Worm (Caenorhabditis elegans): ENCODE results near the gene Y38F1A.4.

DNA sequence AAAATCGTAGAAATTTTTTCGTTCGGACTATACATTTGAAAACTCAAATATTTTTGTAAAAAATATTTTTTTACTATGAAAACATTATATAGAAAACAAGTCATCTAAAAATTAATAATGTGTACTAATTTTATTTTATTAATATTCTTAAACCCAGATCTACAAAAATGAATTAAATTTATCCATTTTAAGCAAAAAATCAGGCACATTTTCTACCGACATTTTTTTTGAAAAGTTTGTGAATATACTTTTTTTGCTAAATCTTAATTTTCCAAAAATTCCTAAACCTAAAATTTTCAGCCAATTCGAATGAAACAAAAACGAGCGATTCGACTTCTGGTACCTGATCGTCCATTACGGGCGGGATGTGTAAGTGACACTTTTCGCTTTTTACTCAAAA is 29.7 kb downstream of the Y38F1A.4 start, which contains the start of gene arrd-10:
- TF ChIP-seq fkh-10 (GFP tag; optimal IDR thresholded peaks at IDR 0.05) (no peak), lin-38 (GFP tag; IDR thresholded peaks at IDR 0.05) (no peak), lin-13 (GFP tag; optimal IDR thresholded peaks at IDR 0.05) (no peak), F10B5.3 (tag; optimal IDR thresholded peaks at IDR 0.05) (no peak), zag-1 (tag; optimal IDR thresholded peaks at IDR 0.05) (no peak), dve-1 (tag; optimal IDR thresholded peaks at IDR 0.05; ENCODE audit: insufficient read depth) (no peak), ama-1 (optimal IDR thresholded peaks at IDR 0.05) (no peak), nhr-25 (tag; optimal IDR thresholded peaks at IDR 0.05; ENCODE audit: borderline replicate concordance, insufficient read depth) (no peak), pqm-1 (tag; optimal IDR thresholded peaks at IDR 0.05) (no peak), jun-1 (tag; optimal IDR thresholded peaks at IDR 0.05) (no peak), lin-39 (tag; optimal IDR thresholded peaks at IDR 0.05) (no peak), lin-29 (GFP tag; IDR thresholded peaks at IDR 0.05) (no peak), ctbp-1 (GFP tag; IDR thresholded peaks at IDR 0.05) (no peak)

All from whole organism, L4 larva.